Fruit fly (Drosophila melanogaster) whole organism, prepupa: Measurements from ENCODE around the gene mRpL15.

Source experiments
- CG10631 ChIP-seq: fragments of 200-800 bp; sonication (Bioruptor generic); optimal IDR thresholded peaks from 2 replicates; lab custom pipeline; 2016; ENCODE audit warnings: missing biosample characterization, missing genetic modification characterization
- CG10669 ChIP-seq: fragments of 200-800 bp; sonication (Bioruptor generic); optimal IDR thresholded peaks from 3 replicates; lab custom pipeline; 2018; ENCODE audit warnings: missing biosample characterization, mild to moderate bottlenecking, missing genetic modification characterization, moderate library complexity
- CG11294 ChIP-seq: fragments of 200-800 bp; sonication (Bioruptor generic); IDR thresholded peaks from 2 replicates; pipeline ENCODE4 v1.3.6; 2022; ENCODE audit warnings: missing biosample characterization, missing genetic modification characterization
- CG16779 ChIP-seq: fragments of 200-800 bp; sonication (Bioruptor generic); optimal IDR thresholded peaks from 3 replicates; lab custom pipeline; 2017; ENCODE audit warnings: missing biosample characterization, mild to moderate bottlenecking, missing genetic modification characterization
- CG31627 ChIP-seq: fragments of 200-800 bp; sonication (Bioruptor generic); optimal IDR thresholded peaks from 3 replicates; lab custom pipeline; 2016; ENCODE audit warnings: missing biosample characterization, missing genetic modification characterization
- CG32006 ChIP-seq: fragments of 200-800 bp; sonication (Bioruptor generic); optimal IDR thresholded peaks from 3 replicates; lab custom pipeline; 2017; ENCODE audit warnings: missing biosample characterization, mild to moderate bottlenecking, missing genetic modification characterization
- CG3919 ChIP-seq: fragments of 200-800 bp; sonication (Bioruptor generic); optimal IDR thresholded peaks from 3 replicates; lab custom pipeline; 2016; ENCODE audit warnings: missing biosample characterization, missing genetic modification characterization
- CG6163 ChIP-seq: fragments of 200-800 bp; sonication (Bioruptor generic); IDR thresholded peaks from 3 replicates; pipeline ENCODE4 v1.3.6; 2022; ENCODE audit warnings: missing biosample characterization, missing genetic modification characterization
- CG6276 ChIP-seq: fragments of 200-800 bp; sonication (Bioruptor generic); optimal IDR thresholded peaks from 2 replicates; lab custom pipeline; 2017; ENCODE audit warnings: missing biosample characterization, mild to moderate bottlenecking, missing genetic modification characterization
- CG6792 ChIP-seq: fragments of 200-800 bp; sonication (Bioruptor generic); optimal IDR thresholded peaks from 3 replicates; lab custom pipeline; 2016; ENCODE audit warnings: missing biosample characterization, missing genetic modification characterization
- CG6808 ChIP-seq: fragments of 200-800 bp; sonication (Bioruptor generic); optimal IDR thresholded peaks from 3 replicates; lab custom pipeline; 2017; ENCODE audit warnings: missing biosample characterization, missing genetic modification characterization, mild to moderate bottlenecking, moderate library complexity, missing genetic modification reagents
- CG6854 ChIP-seq: fragments of 200-800 bp; sonication (Bioruptor generic); optimal IDR thresholded peaks from 2 replicates; lab custom pipeline; 2017; ENCODE audit warnings: missing biosample characterization, mild to moderate bottlenecking, missing genetic modification characterization
- CG8119 ChIP-seq: fragments of 200-800 bp; sonication (Bioruptor generic); IDR thresholded peaks from 3 replicates; pipeline ENCODE4 v1.3.6; 2022; ENCODE audit warnings: missing biosample characterization, missing genetic modification characterization
- CG8632 ChIP-seq: fragments of 200-800 bp; sonication (Bioruptor generic); optimal IDR thresholded peaks from 3 replicates; lab custom pipeline; 2016; ENCODE audit warnings: missing biosample characterization, missing genetic modification characterization
- Eip93F ChIP-seq: fragments of 200-800 bp; sonication (Bioruptor generic); optimal IDR thresholded peaks from 2 replicates; lab custom pipeline; 2016; ENCODE audit warnings: missing biosample characterization, mild to moderate bottlenecking, missing genetic modification characterization
- Gug ChIP-seq: fragments of 200-800 bp; sonication (Bioruptor generic); IDR thresholded peaks from 2 replicates; pipeline ENCODE4 v1.3.6; 2022; ENCODE audit warnings: missing biosample characterization, missing genetic modification characterization
- Hr4 ChIP-seq: fragments of 200-800 bp; sonication (Bioruptor generic); optimal IDR thresholded peaks from 3 replicates; lab custom pipeline; 2016; ENCODE audit warnings: missing biosample characterization, missing genetic modification characterization
- Lpt ChIP-seq: fragments of 200-800 bp; sonication (Bioruptor generic); optimal IDR thresholded peaks from 3 replicates; lab custom pipeline; 2016; ENCODE audit warnings: missing biosample characterization, missing genetic modification characterization
- Met ChIP-seq: fragments of 200-800 bp; sonication (Bioruptor generic); optimal IDR thresholded peaks from 3 replicates; lab custom pipeline; 2016; ENCODE audit warnings: missing biosample characterization, missing genetic modification characterization
- OdsH ChIP-seq: fragments of 200-800 bp; sonication (Bioruptor generic); optimal IDR thresholded peaks from 3 replicates; lab custom pipeline; 2016; ENCODE audit warnings: missing biosample characterization, missing genetic modification characterization
- Smox ChIP-seq: fragments of 200-800 bp; sonication (Bioruptor generic); optimal IDR thresholded peaks from 3 replicates; lab custom pipeline; 2016; ENCODE audit warnings: missing biosample characterization, missing genetic modification characterization
- Sox14 ChIP-seq: fragments of 200-800 bp; sonication (Bioruptor generic); optimal IDR thresholded peaks from 3 replicates; lab custom pipeline; 2016; ENCODE audit warnings: missing biosample characterization, missing genetic modification characterization
- Sox15 ChIP-seq: fragments of 200-800 bp; sonication (Bioruptor generic); optimal IDR thresholded peaks from 3 replicates; lab custom pipeline; 2016; ENCODE audit warnings: missing biosample characterization, missing genetic modification characterization
- achi ChIP-seq: fragments of 200-800 bp; sonication (Bioruptor generic); optimal IDR thresholded peaks from 3 replicates; lab custom pipeline; 2016; ENCODE audit warnings: missing biosample characterization, missing genetic modification characterization
- acj6 ChIP-seq: fragments of 200-800 bp; sonication (Bioruptor generic); optimal IDR thresholded peaks from 3 replicates; lab custom pipeline; 2016; ENCODE audit warnings: missing biosample characterization, missing genetic modification characterization
- dac ChIP-seq: fragments of 200-800 bp; sonication (Bioruptor generic); optimal IDR thresholded peaks from 2 replicates; lab custom pipeline; 2017; ENCODE audit warnings: missing biosample characterization, mild to moderate bottlenecking, missing genetic modification characterization
- eg ChIP-seq: fragments of 200-800 bp; sonication (Bioruptor generic); IDR thresholded peaks from 3 replicates; pipeline ENCODE4 v1.3.6; 2022; ENCODE audit warnings: missing biosample characterization, missing genetic modification characterization
- esn ChIP-seq: fragments of 200-800 bp; sonication (Bioruptor generic); optimal IDR thresholded peaks from 2 replicates; lab custom pipeline; 2016; ENCODE audit warnings: missing biosample characterization, mild to moderate bottlenecking, missing genetic modification characterization, moderate library complexity
- fd59A ChIP-seq: fragments of 200-800 bp; sonication (Bioruptor generic); optimal IDR thresholded peaks from 2 replicates; lab custom pipeline; 2017; ENCODE audit warnings: missing biosample characterization, mild to moderate bottlenecking, missing genetic modification characterization, missing genetic modification reagents
- fd85E ChIP-seq: fragments of 200-800 bp; sonication (Bioruptor generic); optimal IDR thresholded peaks from 3 replicates; lab custom pipeline; 2016; ENCODE audit warnings: missing biosample characterization, missing genetic modification characterization
- fkh ChIP-seq: fragments of 200-800 bp; sonication (Bioruptor generic); optimal IDR thresholded peaks from 3 replicates; lab custom pipeline; 2017; ENCODE audit warnings: missing biosample characterization, mild to moderate bottlenecking, missing genetic modification characterization, moderate library complexity
- lz ChIP-seq: fragments of 200-800 bp; sonication (Bioruptor generic); optimal IDR thresholded peaks from 3 replicates; lab custom pipeline; 2016; ENCODE audit warnings: missing biosample characterization, missing genetic modification characterization
- net ChIP-seq: fragments of 200-800 bp; sonication (Bioruptor generic); optimal IDR thresholded peaks from 3 replicates; lab custom pipeline; 2016; ENCODE audit warnings: missing biosample characterization, missing genetic modification characterization
- salr ChIP-seq, 2 experiments: fragments of 200-800 bp; sonication (Bioruptor generic); optimal IDR thresholded peaks; 3 replicates each; lab custom pipeline; 2016 to 2018; ENCODE audit warnings: missing biosample characterization in 2 of 2, missing genetic modification characterization in 2 of 2, mild to moderate bottlenecking in 1 of 2
- spab ChIP-seq: fragments of 200-800 bp; sonication (Bioruptor generic); optimal IDR thresholded peaks from 2 replicates; lab custom pipeline; 2017; ENCODE audit warnings: missing biosample characterization, mild to moderate bottlenecking, missing genetic modification characterization, missing genetic modification reagents

Gene mRpL15

DNA sequence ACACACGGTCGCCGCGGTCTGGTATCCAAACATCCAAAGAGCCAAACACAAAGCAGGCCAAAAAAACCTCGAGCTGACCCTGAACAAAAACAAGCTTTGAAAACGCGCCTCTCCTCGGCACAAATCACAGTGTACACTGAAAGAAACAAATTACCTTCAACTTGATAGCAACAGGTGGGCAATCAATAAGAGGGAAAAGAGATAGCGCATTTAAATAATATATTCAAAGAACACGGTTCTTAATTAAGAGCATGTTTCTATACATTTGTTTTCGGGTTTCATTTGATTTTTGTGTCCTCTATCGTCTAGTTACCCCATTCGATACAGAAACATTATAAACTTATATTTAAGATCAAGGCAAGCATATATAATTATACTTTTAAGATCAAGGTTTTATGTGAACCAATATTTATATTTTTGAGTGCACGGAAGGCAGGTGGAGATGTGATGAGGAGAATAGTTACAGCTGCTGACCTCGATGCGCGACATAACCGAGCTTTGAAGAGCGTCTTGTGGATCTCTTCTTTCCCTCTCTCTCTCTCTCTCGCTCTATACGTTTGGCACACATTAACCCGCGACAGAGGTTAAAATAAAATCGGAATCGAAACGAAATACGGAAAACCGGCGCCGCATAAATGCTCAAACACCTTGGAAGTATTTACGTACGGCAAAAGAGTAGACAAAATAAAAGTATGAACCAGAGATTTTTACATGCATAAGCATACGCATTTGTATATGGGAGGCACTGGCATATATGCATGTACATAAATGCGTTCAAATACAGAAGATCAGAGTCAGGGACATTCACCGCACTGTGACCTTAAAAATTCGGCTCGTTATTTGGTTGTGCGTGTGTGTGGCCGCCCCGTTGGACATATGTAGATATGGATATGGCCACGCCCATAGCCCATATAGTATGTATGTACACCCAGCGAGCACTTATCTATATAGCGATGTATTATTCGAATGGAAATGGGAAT is 37.5 kb downstream of the mRpL15 start (continued):
- TF ChIP-seq CG6276 (GFP tag; lab: Kevin White, UChicago), result peak; percentile 84
- peak; percentile 2 for TF ChIP-seq CG6854
- peak; percentile 52; the same call in 1 of the 2 replicates for TF ChIP-seq Gug
- TF ChIP-seq CG8119, result peak; percentile 76
- peak; percentile 34 to 85 for TF ChIP-seq salr (GFP tag; optimal IDR thresholded peaks at IDR 0.05; lab: Kevin White, UChicago)
- peak; percentile 81 for TF ChIP-seq acj6
- TF ChIP-seq CG6792 (GFP tag; lab: Kevin White, UChicago), result peak; percentile 78
- peak; percentile 75 for TF ChIP-seq Smox (GFP tag; lab: Kevin White, UChicago)
- TF ChIP-seq CG31627, result peak; percentile 61
- peak; percentile 88 for TF ChIP-seq Hr4 (GFP tag; lab: Kevin White, UChicago)
- peak; percentile 69 for TF ChIP-seq CG16779 (tag; lab: Kevin White, UChicago)
- peak; percentile 79 for TF ChIP-seq OdsH
- peak; percentile 64 for TF ChIP-seq CG6163 (GFP tag; lab: Robert Waterston, UW)
- TF ChIP-seq spab (GFP tag; lab: Kevin White, UChicago), result peak; percentile 71
- TF ChIP-seq fd85E (GFP tag; lab: Kevin White, UChicago), result peak; percentile 2
- TF ChIP-seq eg (GFP tag; lab: Robert Waterston, UW), result peak; percentile 77
- TF ChIP-seq CG11294, result peak; percentile 65; the same call in 1 of the 2 replicates
- TF ChIP-seq CG3919 (GFP tag; lab: Kevin White, UChicago), result peak; percentile 84
- TF ChIP-seq achi (GFP tag; lab: Kevin White, UChicago), result peak; percentile 80
- peak; percentile 82 for TF ChIP-seq dac
- peak; percentile 70 for TF ChIP-seq CG10669 (GFP tag; lab: Kevin White, UChicago)
- peak; percentile 79 for TF ChIP-seq esn (GFP tag; lab: Kevin White, UChicago)
- peak; percentile 82 for TF ChIP-seq CG10631
- TF ChIP-seq Met (GFP tag; lab: Kevin White, UChicago), result peak; percentile 76
- TF ChIP-seq Eip93F (GFP tag; lab: Kevin White, UChicago), result peak; percentile 11
- TF ChIP-seq net (GFP tag; lab: Kevin White, UChicago), result peak; percentile 81
- peak; percentile 84 for TF ChIP-seq Lpt
- TF ChIP-seq lz (GFP tag; lab: Kevin White, UChicago), result peak; percentile 78
- peak; percentile 95 for TF ChIP-seq CG32006 (GFP tag; lab: Kevin White, UChicago)
- TF ChIP-seq fd59A, result peak; percentile 75

DNA sequence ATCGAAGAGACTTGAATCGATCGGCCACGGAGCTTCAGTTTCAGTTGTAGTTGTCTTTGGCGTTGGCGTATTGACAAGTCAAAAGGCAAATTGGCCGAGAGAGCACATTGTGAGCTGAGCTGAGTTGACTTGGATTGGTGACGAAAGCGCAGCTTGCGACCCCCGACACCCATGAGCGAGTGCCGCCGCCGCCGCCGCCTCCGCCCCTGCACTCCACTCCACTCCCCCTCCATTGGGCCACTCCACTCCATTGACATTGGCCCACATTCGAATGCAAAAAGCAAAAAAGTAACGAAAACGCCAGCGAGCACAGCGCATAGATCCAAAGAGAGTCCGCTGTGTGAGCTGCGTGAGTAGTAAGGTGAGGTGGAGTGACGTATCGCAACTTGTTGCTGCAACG is 38.2 kb downstream of the mRpL15 start:
- TF ChIP-seq CG8632 (no peak), CG31627 (no peak), fkh (GFP tag; lab: Kevin White, UChicago) (no peak), CG6163 (GFP tag; lab: Robert Waterston, UW) (no peak), CG3919 (GFP tag; lab: Kevin White, UChicago) (no peak), Gug (no peak), CG6808 (no peak), Sox14 (no peak), spab (GFP tag; lab: Kevin White, UChicago) (no peak)

DNA sequence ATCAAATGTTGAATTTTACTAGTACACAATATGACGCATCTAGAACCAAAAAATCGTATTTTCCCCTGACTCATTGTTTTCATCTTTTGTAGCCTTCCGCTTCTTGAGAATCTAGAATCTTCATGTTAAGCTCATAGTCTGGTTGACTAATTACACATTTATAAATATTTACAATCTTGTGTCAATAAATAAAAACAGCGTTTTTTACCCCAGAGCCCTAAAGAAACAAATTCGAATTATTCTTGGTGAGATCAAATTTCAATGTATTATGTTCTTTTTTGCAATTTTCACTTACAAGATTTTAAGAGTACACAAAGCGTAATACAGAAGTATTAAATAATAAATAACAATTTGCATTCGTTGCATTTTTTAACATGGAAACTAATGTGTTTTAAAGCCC is 40.0 kb downstream of the mRpL15 start:
- TF ChIP-seq esn (GFP tag; lab: Kevin White, UChicago), result no peak
- no peak for TF ChIP-seq Sox15 (GFP tag; lab: Kevin White, UChicago)
- no peak for TF ChIP-seq Hr4 (GFP tag; lab: Kevin White, UChicago)
- peak; percentile 39 for TF ChIP-seq fkh (GFP tag; lab: Kevin White, UChicago)
